Worm (Caenorhabditis elegans): ENCODE data around the gene Y51H4A.936.
A peak's percentile ranks its signal among the peaks of the same experiment; 100 is the strongest.
"Not testable (repeated sequence)": the region's sequence is repeated elsewhere in the genome, so short reads cannot be mapped to it uniquely, and the experiment has no call there.

Gene Y51H4A.936

DNA sequence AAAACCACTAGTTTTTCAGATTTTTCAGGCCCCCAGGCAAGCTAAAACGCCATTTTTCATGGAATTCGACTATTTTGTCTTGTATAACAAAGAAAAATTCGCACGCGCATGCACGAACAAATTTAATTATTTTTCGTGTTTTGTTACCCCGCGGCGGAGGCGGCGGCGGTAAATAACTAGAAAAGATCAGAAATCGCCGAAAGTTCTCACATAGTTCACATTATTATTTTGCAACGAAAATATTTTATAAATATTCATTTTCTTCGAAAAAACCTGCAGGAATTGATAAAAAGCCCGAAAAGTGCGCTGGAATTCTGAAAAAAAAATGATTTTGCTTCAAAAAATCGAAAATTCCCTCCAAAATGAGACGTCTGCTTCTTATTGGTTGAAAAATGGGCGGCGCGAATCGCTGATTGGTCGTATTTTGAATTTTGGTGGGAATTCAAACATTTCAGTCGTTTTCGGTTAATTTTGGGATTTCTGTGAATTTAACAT, 28.3 kb downstream of the Y51H4A.936 start:
- TF ChIP-seq ceh-83 (GFP tag; optimal IDR thresholded peaks at IDR 0.05): no peak
- TF ChIP-seq nhr-28 (tag; optimal IDR thresholded peaks at IDR 0.05): no peak
- TF ChIP-seq tbx-8 (GFP tag; optimal IDR thresholded peaks at IDR 0.05): no peak
- no peak for TF ChIP-seq nhr-2 (tag; optimal IDR thresholded peaks at IDR 0.05)
- TF ChIP-seq ces-1 (GFP tag; optimal IDR thresholded peaks at IDR 0.05): peak; percentile 64
- no peak for TF ChIP-seq mep-1 (tag; optimal IDR thresholded peaks at IDR 0.05)
- no peak for TF ChIP-seq mab-5 (tag; optimal IDR thresholded peaks at IDR 0.05)

DNA sequence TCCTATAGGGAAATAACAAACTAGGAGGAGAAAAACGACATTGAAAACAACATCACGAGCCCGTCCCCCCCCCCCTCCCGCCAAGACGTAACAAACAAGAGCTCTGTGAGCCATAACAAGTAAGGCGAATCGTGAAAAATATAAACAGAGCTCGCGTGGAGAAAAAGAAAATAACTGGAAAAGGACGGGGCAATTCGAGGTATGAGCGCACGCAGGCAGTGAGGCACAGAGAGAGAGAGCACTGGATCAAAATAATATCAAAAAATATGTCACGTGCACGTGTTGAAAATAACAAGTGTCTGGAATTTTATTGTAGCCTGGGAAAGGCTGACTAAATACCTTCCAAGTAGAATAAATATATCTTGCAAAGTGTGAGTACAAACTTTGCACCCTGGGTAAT, 29.5 kb downstream of the Y51H4A.936 start:
- TF ChIP-seq nhr-12 (tag; optimal IDR thresholded peaks at IDR 0.05): no peak
- no peak for TF ChIP-seq ham-2 (GFP tag; optimal IDR thresholded peaks at IDR 0.05)
- no peak for TF ChIP-seq hlh-1 (tag; optimal IDR thresholded peaks at IDR 0.05)
- no peak for TF ChIP-seq bed-3 (GFP tag; optimal IDR thresholded peaks at IDR 0.05)
- TF ChIP-seq snpc-4 (tag; optimal IDR thresholded peaks at IDR 0.05): no peak

ce11 chrIV:16659475-16659874, 30.3 kb downstream of the Y51H4A.936 start:
- TF ChIP-seq sptf-1 (tag; optimal IDR thresholded peaks at IDR 0.05): peak; percentile 7
- no peak for TF ChIP-seq nhr-237 (tag; optimal IDR thresholded peaks at IDR 0.05)

ce11 chrIV:16663591-16663990, 34.4 kb downstream of the Y51H4A.936 start:
- TF ChIP-seq ces-1 (GFP tag; optimal IDR thresholded peaks at IDR 0.05) (peak; percentile 49), pha-4 (tag; optimal IDR thresholded peaks at IDR 0.05) (peak; percentile 57), unc-39 (tag; optimal IDR thresholded peaks at IDR 0.05) (no peak), hlh-1 (tag; optimal IDR thresholded peaks at IDR 0.05) (peak; percentile 64), unc-120 (tag; optimal IDR thresholded peaks at IDR 0.05; ENCODE audit: poor library complexity, severe bottlenecking) (peak; percentile 76), lsy-2 (tag; optimal IDR thresholded peaks at IDR 0.05) (peak; percentile 16), unc-62 (GFP tag; optimal IDR thresholded peaks at IDR 0.05) (no peak)

ce11 chrIV:16664020-16664419, 34.8 kb downstream of the Y51H4A.936 start, which contains the start of gene sta-1:
Gene sta-1 (plus strand): TSS chrIV:16664320.
- TF ChIP-seq cnd-1, sptf-1, M03D4.4 (tag; optimal IDR thresholded peaks at IDR 0.05): not testable (repeated sequence)
